Worm (Caenorhabditis elegans) whole organism, L4/young adult: Measurements from ENCODE around the gene E04F6.10.

Experiments used
- W03F9.2 ChIP-seq: fragments of 150-350 bp; optimal IDR thresholded peaks from 2 replicates; lab custom pipeline; 2014; ENCODE audit warnings: missing biosample characterization, missing genetic modification characterization
- dao-5 ChIP-seq: sonication (generic microtip); optimal IDR thresholded peaks from 2 replicates; lab custom pipeline; 2016; ENCODE audit warnings: missing genotype, missing genetic modification characterization, moderate library complexity, missing compliant biosample characterization
- him-1 ChIP-seq: sonication (generic microtip); optimal IDR thresholded peaks from 2 replicates; lab custom pipeline; 2016; ENCODE audit warnings: missing genotype, missing genetic modification reagents, missing genetic modification characterization, missing compliant biosample characterization

- TF ChIP-seq W03F9.2 (tag; lab: Kevin White, UChicago) (no peak), dao-5 (tag; lab: Kevin White, UChicago) (no peak), him-1 (tag; lab: Kevin White, UChicago) (no peak)
Measured at ce11 chrII:7207649-7208048, 9.3 kb downstream of the E04F6.10 start.
